Fruit fly (Drosophila melanogaster) whole organism, wandering third instar larva: Measurements from ENCODE around the gene Gr93d.

Experiments
- CrebA ChIP-seq: fragments of 200-800 bp; sonication (Bioruptor generic); optimal IDR thresholded peaks from 2 replicates; lab custom pipeline; 2016; ENCODE audit warnings: missing biosample characterization, mild to moderate bottlenecking, missing genetic modification characterization, borderline replicate concordance
- Hr83 ChIP-seq: fragments of 200-300 bp; sonication (Bioruptor generic); optimal IDR thresholded peaks from 2 replicates; lab custom pipeline; 2016; ENCODE audit warnings: missing biosample characterization, mild to moderate bottlenecking, missing genetic modification characterization, moderate library complexity; ENCODE audit not compliant: poor library complexity, severe bottlenecking
- dl ChIP-seq, 2 experiments: fragments of 175-275, 200-275 bp in 1 of 2; fragments of 200-275 bp in 1 of 2; sonication (Bioruptor generic); optimal IDR thresholded peaks; lab custom pipeline; 2018; ENCODE audit warnings: mild to moderate bottlenecking in 2 of 2, missing biosample characterization in 2 of 2, missing genetic modification characterization in 2 of 2, moderate library complexity in 2 of 2; ENCODE audit not compliant: partially characterized antibody in 2 of 2, insufficient read depth in 1 of 2
- dmrt93B ChIP-seq: fragments of 200-800 bp; sonication (Bioruptor generic); optimal IDR thresholded peaks from 2 replicates; lab custom pipeline; 2018; ENCODE audit warnings: missing biosample characterization, mild to moderate bottlenecking, missing genetic modification characterization
- fru ChIP-seq: fragments of 200-800 bp; sonication (Bioruptor generic); optimal IDR thresholded peaks from 3 replicates; lab custom pipeline; 2016; ENCODE audit warnings: missing biosample characterization, mild to moderate bottlenecking, missing genetic modification characterization
- lola ChIP-seq: fragments of >200 bp; optimal IDR thresholded peaks from 2 replicates; lab custom pipeline; 2017; ENCODE audit warnings: missing biosample characterization, missing genetic modification characterization
- pan ChIP-seq: fragments of >200 bp; optimal IDR thresholded peaks from 2 replicates; lab custom pipeline; 2017
- rgr ChIP-seq: fragments of 200-800 bp; sonication (Bioruptor generic); optimal IDR thresholded peaks from 3 replicates; lab custom pipeline; 2016; ENCODE audit warnings: missing biosample characterization, mild to moderate bottlenecking, missing genetic modification characterization
- usp ChIP-seq: fragments of >200 bp; optimal IDR thresholded peaks from 2 replicates; lab custom pipeline; 2017; ENCODE audit warnings: missing biosample characterization, missing genetic modification characterization
- woc ChIP-seq: sonication (Bioruptor generic); optimal IDR thresholded peaks from 2 replicates; lab custom pipeline; 2016; ENCODE audit warnings: missing biosample characterization, mild to moderate bottlenecking, missing genetic modification characterization

- TF ChIP-seq rgr (GFP tag; lab: Kevin White, UChicago) (no peak), pan (lab: Kevin White, UChicago) (no peak), usp (GFP tag; lab: Kevin White, UChicago) (no peak), fru (no peak), dmrt93B (GFP tag; lab: Kevin White, UChicago) (no peak), Hr83 (GFP tag; lab: Kevin White, UChicago) (no peak), lola (GFP tag; lab: Kevin White, UChicago) (no peak), CrebA (no peak), woc (GFP tag; lab: Kevin White, UChicago) (no peak), dl (GFP tag; optimal IDR thresholded peaks at IDR 0.05; lab: Kevin White, UChicago; ENCODE audit: insufficient read depth in 1 of 2, partially characterized antibody in 2 of 2) (no peak)
These were observed 25.0 kb upstream of the Gr93d start for dm6 chr3R:21871348-21871940.
